Worm (Caenorhabditis elegans) whole organism, young adult: ENCODE results near the gene C17B7.9.

Source experiments
- C06A6.2 ChIP-seq: fragments of 200-800 bp; sonication (Bioruptor generic); conservative IDR thresholded peaks from 2 replicates; pipeline ENCODE4 v1.3.6; 2022; ENCODE audit warnings: missing genetic modification characterization, missing compliant biosample characterization
- D2030.7 ChIP-seq: fragments of 200-800 bp; sonication (Bioruptor generic); IDR thresholded peaks from 2 replicates; pipeline ENCODE4 v1.3.6; 2022; ENCODE audit warnings: missing genetic modification reagents, missing genetic modification characterization, missing compliant biosample characterization
- F37B4.10 ChIP-seq: fragments of 200-800 bp; sonication (Bioruptor generic); IDR thresholded peaks from 2 replicates; pipeline ENCODE4 v1.3.6; 2022; ENCODE audit warnings: missing genetic modification characterization, missing compliant biosample characterization
- Y53F4B.3 ChIP-seq: fragments of 200-800 bp; sonication (Bioruptor generic); IDR thresholded peaks from 2 replicates; pipeline ENCODE4 v1.3.6; 2022; ENCODE audit warnings: missing genetic modification reagents, missing genetic modification characterization, missing compliant biosample characterization
- Y95B8A.8 ChIP-seq: fragments of 200-800 bp; sonication (Bioruptor generic); IDR thresholded peaks from 2 replicates; pipeline ENCODE4 v1.3.6; 2022; ENCODE audit warnings: missing genetic modification reagents, missing genetic modification characterization, missing compliant biosample characterization
- atf-7 ChIP-seq: sonication (generic microtip); optimal IDR thresholded peaks from 2 replicates; lab custom pipeline; 2017; ENCODE audit warnings: mild to moderate bottlenecking, missing genetic modification characterization, missing compliant biosample characterization
- attf-5 ChIP-seq: fragments of 200-800 bp; sonication (Bioruptor generic); optimal IDR thresholded peaks from 2 replicates; lab custom pipeline; 2018; ENCODE audit warnings: mild to moderate bottlenecking, missing genetic modification characterization, missing compliant biosample characterization
- attf-6 ChIP-seq: fragments of 200-800 bp; sonication (Bioruptor generic); IDR thresholded peaks from 2 replicates; pipeline ENCODE4 v1.3.6; 2022; ENCODE audit warnings: missing genetic modification reagents, missing genetic modification characterization, missing compliant biosample characterization
- cebp-1 ChIP-seq, 2 experiments: fragments of 200-800 bp in 1 of 2; sonication (Bioruptor generic) in 1 of 2; sonication (generic microtip) in 1 of 2; IDR thresholded peaks in 1 of 2; optimal IDR thresholded peaks in 1 of 2; 2 replicates each; pipeline versions ENCODE4 v1.3.6 to Lab custom; 2017 to 2022; ENCODE audit warnings: missing compliant biosample characterization in 2 of 2, missing genetic modification characterization in 2 of 2, mild to moderate bottlenecking in 1 of 2, missing genetic modification reagents in 1 of 2, moderate library complexity in 1 of 2
- ceh-100 ChIP-seq: fragments of 200-800 bp; sonication (Bioruptor generic); IDR thresholded peaks from 2 replicates; pipeline ENCODE4 v1.3.6; 2022; ENCODE audit warnings: missing genetic modification reagents, missing genetic modification characterization, missing compliant biosample characterization
- ceh-40 ChIP-seq: fragments of 200-800 bp; sonication (Bioruptor generic); IDR thresholded peaks from 2 replicates; pipeline ENCODE4 v1.3.6; 2022; ENCODE audit warnings: missing genetic modification characterization, missing compliant biosample characterization
- ceh-79 ChIP-seq: sonication (generic microtip); optimal IDR thresholded peaks from 2 replicates; lab custom pipeline; 2017; ENCODE audit warnings: mild to moderate bottlenecking, missing genetic modification characterization, missing compliant biosample characterization
- ceh-91 ChIP-seq: fragments of 200-800 bp; sonication (Bioruptor generic); IDR thresholded peaks from 2 replicates; pipeline ENCODE4 v1.3.6; 2022; ENCODE audit warnings: missing genetic modification reagents, missing genetic modification characterization, missing compliant biosample characterization
- dox-1 ChIP-seq: fragments of 200-800 bp; sonication (Bioruptor generic); IDR thresholded peaks from 2 replicates; pipeline ENCODE4 v1.3.6; 2022; ENCODE audit warnings: missing genetic modification reagents, missing genetic modification characterization, missing compliant biosample characterization
- efl-1 ChIP-seq: fragments of 150-350 bp; optimal IDR thresholded peaks from 2 replicates; lab custom pipeline; 2014; ENCODE audit warnings: missing biosample characterization, missing genetic modification reagents, missing genetic modification characterization
- egl-18 ChIP-seq: fragments of 200-800 bp; sonication (Bioruptor generic); IDR thresholded peaks from 2 replicates; pipeline ENCODE4 v1.3.6; 2022; ENCODE audit warnings: missing genetic modification reagents, missing genetic modification characterization, missing compliant biosample characterization
- egrh-3 ChIP-seq: fragments of 200-800 bp; sonication (Bioruptor generic); IDR thresholded peaks from 2 replicates; pipeline ENCODE4 v1.3.6; 2022; ENCODE audit warnings: missing genetic modification reagents, missing genetic modification characterization, missing compliant biosample characterization
- gei-17 ChIP-seq: fragments of 200-800 bp; sonication (Bioruptor generic); optimal IDR thresholded peaks from 2 replicates; lab custom pipeline; 2018; ENCODE audit warnings: mild to moderate bottlenecking, missing genetic modification characterization, missing compliant biosample characterization
- hlh-26 ChIP-seq: fragments of 200-800 bp; sonication (Bioruptor generic); conservative IDR thresholded peaks from 2 replicates; pipeline ENCODE4 v1.3.6; 2022; ENCODE audit warnings: missing genetic modification reagents, missing genetic modification characterization, missing compliant biosample characterization
- hmg-20 ChIP-seq: fragments of 200-800 bp; sonication (Bioruptor generic); IDR thresholded peaks from 2 replicates; pipeline ENCODE4 v1.3.6; 2022; ENCODE audit warnings: missing genetic modification reagents, missing genetic modification characterization, missing compliant biosample characterization
- lin-35 ChIP-seq, 3 experiments: fragments of 150-350 bp in 2 of 3; sonication (generic microtip) in 1 of 3; optimal IDR thresholded peaks; 2 replicates each; lab custom pipeline; 2014 to 2018; ENCODE audit warnings: missing biosample characterization in 3 of 3, missing genetic modification characterization in 3 of 3, missing genetic modification reagents in 3 of 3
- lir-1 ChIP-seq: fragments of 200-800 bp; sonication (Bioruptor generic); conservative IDR thresholded peaks from 2 replicates; pipeline ENCODE4 v1.3.6; 2022; ENCODE audit warnings: missing genetic modification reagents, missing genetic modification characterization, missing compliant biosample characterization
- mel-28 ChIP-seq: sonication (generic microtip); optimal IDR thresholded peaks from 2 replicates; lab custom pipeline; 2016; ENCODE audit warnings: borderline replicate concordance, mild to moderate bottlenecking, missing genetic modification characterization, missing compliant biosample characterization
- nhr-90 ChIP-seq: sonication (generic microtip); optimal IDR thresholded peaks from 2 replicates; lab custom pipeline; 2016; ENCODE audit warnings: missing genotype, mild to moderate bottlenecking, missing genetic modification characterization, missing compliant biosample characterization
- pha-4 ChIP-seq: fragments of 150-350 bp; sonication (generic microtip); optimal IDR thresholded peaks from 2 replicates; lab custom pipeline; 2014; ENCODE audit warnings: missing biosample characterization, missing genetic modification reagents, missing genetic modification characterization
- repo-1 ChIP-seq: sonication (generic microtip); optimal IDR thresholded peaks from 2 replicates; lab custom pipeline; 2017; ENCODE audit warnings: mild to moderate bottlenecking, missing genetic modification characterization, missing compliant biosample characterization
- snpc-1.3 ChIP-seq: sonication (generic microtip); optimal IDR thresholded peaks from 2 replicates; lab custom pipeline; 2017; ENCODE audit warnings: missing genetic modification characterization, mild to moderate bottlenecking, missing compliant biosample characterization, antibody characterized with exemption, moderate library complexity, missing genotype, missing genetic modification reagents; ENCODE audit not compliant: insufficient read depth
- somi-1 ChIP-seq: fragments of 200-800 bp; sonication (Bioruptor generic); optimal IDR thresholded peaks from 2 replicates; lab custom pipeline; 2018; ENCODE audit warnings: mild to moderate bottlenecking, missing genetic modification characterization, missing compliant biosample characterization
- sptf-2 ChIP-seq: fragments of 200-800 bp; sonication (Bioruptor generic); optimal IDR thresholded peaks from 2 replicates; lab custom pipeline; 2018; ENCODE audit warnings: mild to moderate bottlenecking, missing genetic modification characterization, missing compliant biosample characterization
- tlf-1 ChIP-seq: fragments of 200-800 bp; sonication (Bioruptor generic); optimal IDR thresholded peaks from 2 replicates; lab custom pipeline; 2018; ENCODE audit warnings: mild to moderate bottlenecking, missing genetic modification characterization, missing compliant biosample characterization
- unc-130 ChIP-seq: sonication (generic microtip); optimal IDR thresholded peaks from 2 replicates; lab custom pipeline; 2016; ENCODE audit warnings: missing genetic modification reagents, missing genetic modification characterization, missing compliant biosample characterization
- unc-62 ChIP-seq: fragments of 150-350 bp; optimal IDR thresholded peaks from 2 replicates; lab custom pipeline; 2014; ENCODE audit warnings: missing biosample characterization, missing genetic modification reagents, missing genetic modification characterization
- xnd-1 ChIP-seq: sonication (generic microtip); optimal IDR thresholded peaks from 2 replicates; lab custom pipeline; 2016; ENCODE audit warnings: missing genotype, missing genetic modification reagents, missing genetic modification characterization, missing compliant biosample characterization
- zfh-2 ChIP-seq: fragments of 200-800 bp; sonication (Bioruptor generic); conservative IDR thresholded peaks from 2 replicates; pipeline ENCODE4 v1.3.6; 2022; ENCODE audit warnings: missing genetic modification reagents, missing genetic modification characterization, missing compliant biosample characterization
- ztf-22 ChIP-seq: fragments of 200-800 bp; sonication (Bioruptor generic); optimal IDR thresholded peaks from 2 replicates; lab custom pipeline; 2018; ENCODE audit warnings: mild to moderate bottlenecking, missing genetic modification characterization, moderate library complexity, missing compliant biosample characterization
- ztf-28 ChIP-seq: fragments of 200-800 bp; sonication (Bioruptor generic); IDR thresholded peaks from 2 replicates; pipeline ENCODE4 v1.3.6; 2022; ENCODE audit warnings: missing genetic modification reagents, missing genetic modification characterization, missing compliant biosample characterization
- ztf-3 ChIP-seq: fragments of 200-800 bp; sonication (Bioruptor generic); optimal IDR thresholded peaks from 2 replicates; lab custom pipeline; 2018; ENCODE audit warnings: mild to moderate bottlenecking, missing genetic modification characterization, missing compliant biosample characterization

C17B7.9 gene

ce11 chrV:3324178-3324577 lies 7.7 kb downstream of the C17B7.9 start, which contains the start of gene C17B7.8:
C17B7.8 (minus strand) TSS chrV:3324278.
- TF ChIP-seq cebp-1 (GFP tag; IDR thresholded peaks at IDR 0.05; lab: Robert Waterston, UW) (no peak), cebp-1 (tag; optimal IDR thresholded peaks at IDR 0.05; lab: Kevin White, UChicago) (no peak), lin-35 (GFP tag; optimal IDR thresholded peaks at IDR 0.05; lab: Kevin White, UChicago) (no peak), tlf-1 (no peak), attf-5 (GFP tag; lab: Kevin White, UChicago) (no peak), gei-17 (GFP tag; lab: Kevin White, UChicago) (no peak), ceh-91 (GFP tag; lab: Robert Waterston, UW) (no peak)
- TF ChIP-seq, all 124 proteins: peak for 0

DNA sequence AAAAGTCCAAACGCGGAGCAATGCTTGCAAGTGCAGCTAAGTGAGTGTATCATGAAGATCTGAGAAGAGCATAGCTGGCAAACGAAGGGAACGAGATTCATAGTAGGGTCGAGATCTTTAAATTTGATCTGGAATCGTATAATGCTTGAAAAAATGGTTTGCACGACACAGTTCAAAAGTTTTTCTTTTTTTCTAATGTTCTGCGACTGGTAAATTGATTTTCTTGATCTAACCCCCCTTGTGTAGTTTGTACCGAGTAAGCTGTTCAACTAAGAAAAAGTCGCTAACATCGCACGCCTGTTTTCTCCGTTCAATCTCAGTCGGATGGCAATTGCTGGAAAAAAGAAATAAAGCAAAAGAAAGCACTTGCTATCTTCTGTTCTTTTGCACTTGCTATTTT lies 11.5 kb downstream of the C17B7.9 start, which contains the start of gene C17B7.14:
TSS of gene C17B7.14 (minus strand) at position 101 of the 400 bp plus-strand sequence.
- no peak for TF ChIP-seq ztf-22 (GFP tag; lab: Kevin White, UChicago)
- TF ChIP-seq lir-1 (GFP tag; lab: Robert Waterston, UW) = no peak
- no peak for TF ChIP-seq zfh-2 (GFP tag; lab: Robert Waterston, UW)
- TF ChIP-seq ceh-40 (GFP tag; lab: Robert Waterston, UW) = no peak
- no peak for TF ChIP-seq hmg-20 (GFP tag; lab: Robert Waterston, UW)
- TF ChIP-seq ceh-100 (GFP tag; lab: Robert Waterston, UW) = no peak
- no peak for TF ChIP-seq somi-1 (GFP tag; lab: Kevin White, UChicago)
- TF ChIP-seq xnd-1 (tag; lab: Kevin White, UChicago) = no peak
- no peak for TF ChIP-seq egl-18
- no peak for TF ChIP-seq sptf-2 (GFP tag; lab: Kevin White, UChicago)
- no peak for TF ChIP-seq F37B4.10 (GFP tag; lab: Robert Waterston, UW)
- TF ChIP-seq nhr-90 (tag; lab: Kevin White, UChicago) = no peak
- no peak for TF ChIP-seq dox-1 (GFP tag; lab: Robert Waterston, UW)
- TF ChIP-seq atf-7 = no peak
- no peak for TF ChIP-seq C06A6.2 (GFP tag; lab: Robert Waterston, UW)
- no peak for TF ChIP-seq Y95B8A.8
- TF ChIP-seq Y53F4B.3 (GFP tag; lab: Robert Waterston, UW) = no peak

ce11 chrV:3320005-3320404 lies 11.9 kb downstream of the C17B7.9 start, which contains the start of gene F35F10.14:
F35F10.14 (minus strand) TSS chrV:3320105.
- TF ChIP-seq xnd-1 (tag; lab: Kevin White, UChicago) (no peak), ztf-28 (GFP tag; lab: Robert Waterston, UW) (0 out of 2 replicates have a peak, but pooled peaks have one; percentile 26)

ce11 chrV:3318975-3319374 lies 12.9 kb downstream of the C17B7.9 start, which contains the start of gene F35F10.13:
F35F10.13 (minus strand) TSS chrV:3319075.
- no peak for TF ChIP-seq nhr-90 (tag; lab: Kevin White, UChicago)
- TF ChIP-seq D2030.7 = no peak
- no peak for TF ChIP-seq ztf-3 (GFP tag; lab: Kevin White, UChicago)
- TF ChIP-seq unc-130 (GFP tag; lab: Kevin White, UChicago) = no peak
- no peak for TF ChIP-seq ceh-100 (GFP tag; lab: Robert Waterston, UW)
- TF ChIP-seq pha-4 = no peak
- TF ChIP-seq lin-35 (GFP tag; optimal IDR thresholded peaks at IDR 0.05; lab: Kevin White, UChicago) = no peak
- TF ChIP-seq snpc-1.3 (tag; lab: Kevin White, UChicago) = no peak
- TF ChIP-seq egrh-3 = no peak
- no peak for TF ChIP-seq unc-62
- no peak for TF ChIP-seq efl-1 (GFP tag; lab: Kevin White, UChicago)
- no peak for TF ChIP-seq attf-6 (GFP tag; lab: Robert Waterston, UW)
- no peak for TF ChIP-seq ceh-79 (tag; lab: Kevin White, UChicago)
- TF ChIP-seq repo-1 (tag; lab: Kevin White, UChicago) = no peak
- TF ChIP-seq hlh-26 = no peak
- no peak for TF ChIP-seq mel-28 (tag; lab: Kevin White, UChicago)
